Fruit fly (Drosophila melanogaster) whole organism, embryonic: ENCODE measurements around the gene tai.
A peak's percentile ranks its signal among the peaks of the same experiment; 100 is the strongest.

Source experiments
- BEAF-32 ChIP-seq: fragments of 200-800 bp; sonication (Bioruptor generic); optimal IDR thresholded peaks from 3 replicates; lab custom pipeline; 2017; ENCODE audit warnings: missing biosample characterization, missing genetic modification characterization, mild to moderate bottlenecking, moderate library complexity, missing genetic modification reagents
- BtbVII ChIP-seq: fragments of 200-800 bp; sonication (Bioruptor generic); optimal IDR thresholded peaks from 3 replicates; lab custom pipeline; 2017; ENCODE audit warnings: missing biosample characterization, mild to moderate bottlenecking, missing genetic modification characterization
- CG10431 ChIP-seq: fragments of 200-800 bp; sonication (Bioruptor generic); optimal IDR thresholded peaks from 3 replicates; lab custom pipeline; 2018; ENCODE audit warnings: missing biosample characterization, mild to moderate bottlenecking, missing genetic modification characterization
- CG11085 ChIP-seq: fragments of 200-800 bp; sonication (Bioruptor generic); IDR thresholded peaks from 2 replicates; pipeline ENCODE4 v1.3.6; 2022; ENCODE audit warnings: missing biosample characterization, missing genetic modification characterization
- CG11696 ChIP-seq: fragments of 200-800 bp; sonication (Bioruptor generic); IDR thresholded peaks from 2 replicates; pipeline ENCODE4 v1.3.6; 2022; ENCODE audit warnings: missing biosample characterization, missing genetic modification characterization
- CG14860 ChIP-seq: fragments of 200-800 bp; sonication (Bioruptor generic); IDR thresholded peaks from 3 replicates; pipeline ENCODE4 v1.3.6; 2022; ENCODE audit warnings: missing biosample characterization, missing genetic modification characterization; ENCODE audit not compliant: partially characterized antibody
- CG15479 ChIP-seq: fragments of 200-800 bp; sonication (Bioruptor generic); optimal IDR thresholded peaks from 3 replicates; lab custom pipeline; 2019; ENCODE audit warnings: missing biosample characterization, mild to moderate bottlenecking, missing genetic modification characterization, moderate library complexity
- CG1602 ChIP-seq: fragments of 200-800 bp; sonication (Bioruptor generic); optimal IDR thresholded peaks from 3 replicates; lab custom pipeline; 2016; ENCODE audit warnings: missing biosample characterization, missing genetic modification characterization
- CG16779 ChIP-seq: fragments of 200-800 bp; sonication (Bioruptor generic); IDR thresholded peaks from 2 replicates; pipeline ENCODE4 v1.3.6; 2022; ENCODE audit warnings: missing biosample characterization, missing genetic modification characterization
- CG2678 ChIP-seq: fragments of 200-800 bp; sonication (Bioruptor generic); optimal IDR thresholded peaks from 3 replicates; lab custom pipeline; 2019; ENCODE audit warnings: missing biosample characterization, mild to moderate bottlenecking, missing genetic modification characterization, moderate library complexity
- CG2712 ChIP-seq: fragments of 200-800 bp; optimal IDR thresholded peaks from 3 replicates; lab custom pipeline; 2019; ENCODE audit warnings: missing biosample characterization, mild to moderate bottlenecking, missing genetic modification characterization, moderate library complexity
- CG34422 ChIP-seq: fragments of 200-800 bp; sonication (Bioruptor generic); IDR thresholded peaks from 3 replicates; pipeline ENCODE4 v1.3.6; 2022; ENCODE audit warnings: missing biosample characterization, missing genetic modification characterization
- CG3726 ChIP-seq: fragments of 200-800 bp; sonication (Bioruptor generic); IDR thresholded peaks from 3 replicates; pipeline ENCODE4, ENCODE4 v1.3.6; 2022; ENCODE audit warnings: missing biosample characterization, missing genetic modification characterization
- CG42726 ChIP-seq: fragments of 200-800 bp; sonication (Bioruptor generic); IDR thresholded peaks from 2 replicates; pipeline ENCODE4 v1.3.6; 2022; ENCODE audit warnings: missing biosample characterization, missing genetic modification characterization; ENCODE audit not compliant: partially characterized antibody
- CG9437 ChIP-seq: fragments of 200-800 bp; sonication (Bioruptor generic); optimal IDR thresholded peaks from 2 replicates; lab custom pipeline; 2018; ENCODE audit warnings: missing biosample characterization, mild to moderate bottlenecking, missing genetic modification characterization
- Dbx ChIP-seq: fragments of 200-800 bp; sonication (Bioruptor generic); IDR thresholded peaks from 3 replicates; pipeline ENCODE4 v1.3.6; 2022; ENCODE audit warnings: missing biosample characterization, missing genetic modification characterization
- Drgx ChIP-seq: fragments of 200-800 bp; sonication (Bioruptor generic); IDR thresholded peaks from 2 replicates; pipeline ENCODE4 v1.3.6; 2022; ENCODE audit warnings: missing biosample characterization, missing genetic modification characterization
- GATAe ChIP-seq: fragments of 200-800 bp; sonication (Bioruptor generic); conservative IDR thresholded peaks from 2 replicates; pipeline ENCODE4 v1.3.6; 2022; ENCODE audit warnings: missing biosample characterization, missing genetic modification characterization
- HLH3B ChIP-seq: fragments of 200-800 bp; sonication (Bioruptor generic); IDR thresholded peaks from 2 replicates; pipeline ENCODE4 v1.3.6; 2022; ENCODE audit warnings: missing biosample characterization, missing genetic modification characterization
- Hey ChIP-seq: fragments of 200-800 bp; sonication (Bioruptor generic); optimal IDR thresholded peaks from 3 replicates; lab custom pipeline; 2018; ENCODE audit warnings: missing biosample characterization, mild to moderate bottlenecking, missing genetic modification characterization
- Hr78 ChIP-seq, 2 experiments: fragments of 200-800 bp in 1 of 2; fragments of >200 bp in 1 of 2; sonication (Bioruptor generic) in 1 of 2; optimal IDR thresholded peaks; 2 replicates each; lab custom pipeline; 2017 to 2019; ENCODE audit warnings: missing biosample characterization in 2 of 2, missing genetic modification characterization in 2 of 2, mild to moderate bottlenecking in 1 of 2, moderate library complexity in 1 of 2
- Myb ChIP-seq: fragments of 200-800 bp; sonication (Bioruptor generic); optimal IDR thresholded peaks from 2 replicates; lab custom pipeline; 2016; ENCODE audit warnings: missing biosample characterization, missing genetic modification characterization
- NC2α ChIP-seq: fragments of 200-800 bp; sonication (Bioruptor generic); optimal IDR thresholded peaks from 2 replicates; lab custom pipeline; 2016; ENCODE audit warnings: missing biosample characterization, missing genetic modification characterization
- NfI ChIP-seq: fragments of 200-800 bp; sonication (Bioruptor generic); optimal IDR thresholded peaks from 3 replicates; lab custom pipeline; 2018; ENCODE audit warnings: missing biosample characterization, mild to moderate bottlenecking, missing genetic modification characterization, moderate library complexity
- Oaz ChIP-seq: fragments of 200-800 bp; sonication (Bioruptor generic); IDR thresholded peaks from 2 replicates; pipeline ENCODE4 v1.3.6; 2022; ENCODE audit warnings: missing biosample characterization, missing genetic modification characterization
- Sox100B ChIP-seq: fragments of 200-800 bp; sonication (Bioruptor generic); optimal IDR thresholded peaks from 3 replicates; lab custom pipeline; 2018; ENCODE audit warnings: missing biosample characterization, mild to moderate bottlenecking, missing genetic modification characterization
- ase ChIP-seq: fragments of 200-800 bp; sonication (Bioruptor generic); IDR thresholded peaks from 3 replicates; pipeline ENCODE4 v1.3.6; 2022; ENCODE audit warnings: missing biosample characterization, missing genetic modification characterization
- bcd ChIP-seq: fragments of 200-800 bp; sonication (Bioruptor generic); optimal IDR thresholded peaks from 2 replicates; lab custom pipeline; 2017; ENCODE audit warnings: missing biosample characterization, mild to moderate bottlenecking, missing genetic modification characterization
- bigmax ChIP-seq: fragments of 200-800 bp; sonication (Bioruptor generic); optimal IDR thresholded peaks from 2 replicates; lab custom pipeline; 2018; ENCODE audit warnings: missing biosample characterization, mild to moderate bottlenecking, missing genetic modification characterization
- cas ChIP-seq: fragments of 200-800 bp; sonication (Bioruptor generic); IDR thresholded peaks from 2 replicates; pipeline ENCODE4 v1.3.6; 2022; ENCODE audit warnings: missing biosample characterization, missing genetic modification characterization
- chn ChIP-seq: fragments of 200-800 bp; sonication (Bioruptor generic); optimal IDR thresholded peaks from 2 replicates; lab custom pipeline; 2016; ENCODE audit warnings: missing biosample characterization, missing genetic modification characterization
- en ChIP-seq: fragments of 200-800 bp; sonication (Bioruptor generic); optimal IDR thresholded peaks from 2 replicates; lab custom pipeline; 2016; ENCODE audit warnings: missing biosample characterization, missing genetic modification characterization
- esg ChIP-seq: fragments of 200-800 bp; sonication (Bioruptor generic); conservative IDR thresholded peaks from 2 replicates; pipeline ENCODE4 v1.3.6; 2022; ENCODE audit warnings: missing biosample characterization, missing genetic modification characterization
- exex ChIP-seq: fragments of 200-800 bp; sonication (Bioruptor generic); optimal IDR thresholded peaks from 4 replicates; lab custom pipeline; 2018; ENCODE audit warnings: missing biosample characterization, mild to moderate bottlenecking, missing genetic modification characterization, moderate library complexity
- fd3F ChIP-seq: fragments of 200-800 bp; sonication (Bioruptor generic); optimal IDR thresholded peaks from 2 replicates; lab custom pipeline; 2018; ENCODE audit warnings: missing biosample characterization, mild to moderate bottlenecking, missing genetic modification characterization, moderate library complexity
- grn ChIP-seq: fragments of 200-800 bp; sonication (Bioruptor generic); optimal IDR thresholded peaks from 3 replicates; lab custom pipeline; 2017; ENCODE audit warnings: missing biosample characterization, missing genetic modification characterization
- hb ChIP-seq: fragments of 200-800 bp; sonication (Bioruptor generic); IDR thresholded peaks from 3 replicates; pipeline ENCODE4 v1.3.6; 2022; ENCODE audit warnings: missing biosample characterization, missing genetic modification characterization; ENCODE audit not compliant: partially characterized antibody
- hkb ChIP-seq, 2 experiments: fragments of 200-800 bp in 1 of 2; fragments of >200 bp in 1 of 2; sonication (Bioruptor generic) in 1 of 2; IDR thresholded peaks in 1 of 2; optimal IDR thresholded peaks in 1 of 2; 2 replicates each; pipeline versions ENCODE4 v1.3.6 to Lab custom; 2017 to 2022; ENCODE audit warnings: missing biosample characterization in 1 of 2, missing genetic modification characterization in 1 of 2
- jigr1 ChIP-seq: fragments of 200-800 bp; sonication (Bioruptor generic); IDR thresholded peaks from 3 replicates; pipeline ENCODE4 v1.3.6; 2022; ENCODE audit warnings: missing biosample characterization, missing genetic modification characterization
- luna ChIP-seq: fragments of 200-800 bp; sonication (Bioruptor generic); optimal IDR thresholded peaks from 2 replicates; lab custom pipeline; 2016; ENCODE audit warnings: missing biosample characterization, missing genetic modification characterization
- maf-S ChIP-seq: fragments of 200-800 bp; sonication (Bioruptor generic); optimal IDR thresholded peaks from 2 replicates; lab custom pipeline; 2016; ENCODE audit warnings: missing biosample characterization, missing genetic modification characterization
- pzg ChIP-seq: fragments of 200-800 bp; sonication (Bioruptor generic); optimal IDR thresholded peaks from 3 replicates; lab custom pipeline; 2018; ENCODE audit warnings: missing biosample characterization, mild to moderate bottlenecking, missing genetic modification characterization, moderate library complexity
- sens ChIP-seq: fragments of 200-800 bp; sonication (Bioruptor generic); peaks from one replicate; lab custom pipeline; 2016; ENCODE audit warnings: missing biosample characterization, missing genetic modification characterization
- slou ChIP-seq: fragments of 200-800 bp; sonication (Bioruptor generic); optimal IDR thresholded peaks from 3 replicates; lab custom pipeline; 2016; ENCODE audit warnings: missing biosample characterization, missing genetic modification characterization
- sna ChIP-seq: fragments of 200-800 bp; sonication (Bioruptor generic); IDR thresholded peaks from 2 replicates; pipeline ENCODE4 v1.3.6; 2022; ENCODE audit warnings: missing biosample characterization, missing genetic modification characterization; ENCODE audit not compliant: partially characterized antibody
- sug ChIP-seq: fragments of 200-800 bp; optimal IDR thresholded peaks from 2 replicates; lab custom pipeline; 2019; ENCODE audit warnings: missing biosample characterization, mild to moderate bottlenecking, missing genetic modification characterization, moderate library complexity
- tgo ChIP-seq: fragments of 200-800 bp; sonication (Bioruptor generic); IDR thresholded peaks from 3 replicates; pipeline ENCODE4 v1.3.6; 2022; ENCODE audit warnings: missing biosample characterization, missing genetic modification characterization
- ttk ChIP-seq: fragments of 200-800 bp; sonication (Bioruptor generic); IDR thresholded peaks from 2 replicates; pipeline ENCODE4 v2.1.2; 2022; ENCODE audit warnings: missing biosample characterization, missing genetic modification characterization
- unc-4 ChIP-seq: fragments of 200-800 bp; sonication (Bioruptor generic); IDR thresholded peaks from 2 replicates; pipeline ENCODE4 v1.3.6; 2022; ENCODE audit warnings: missing biosample characterization, missing genetic modification characterization; ENCODE audit not compliant: partially characterized antibody

The tai gene

dm6 chr2L:9166399-9166980, at the start of gene tai, which contains the start of gene CG9586 (continued):
- TF ChIP-seq BtbVII (GFP tag; lab: Kevin White, UChicago) (peak; percentile 46), jigr1 (no peak), CG3726 (GFP tag; lab: Robert Waterston, UW) (no peak), CG9437 (peak; percentile 38), Hey (peak; percentile 24), NfI (peak; percentile 76), HLH3B (peak; percentile 76), CG16779 (no peak), unc-4 (0 out of 2 replicates have a peak, but pooled peaks have one; percentile 46), BEAF-32 (GFP tag; lab: Kevin White, UChicago) (peak; percentile 36), sug (tag; lab: Kevin White, UChicago) (peak; percentile 78), GATAe (no peak; the same call in 1 of the 2 replicates), hb (GFP tag; lab: Robert Waterston, UW) (no peak), CG42726 (GFP tag; lab: Robert Waterston, UW) (no peak), luna (GFP tag; lab: Kevin White, UChicago) (no peak), slou (GFP tag; lab: Kevin White, UChicago) (peak; percentile 75), CG14860 (GFP tag; lab: Robert Waterston, UW) (no peak), CG15479 (GFP tag; lab: Kevin White, UChicago) (no peak), en (GFP tag; lab: Kevin White, UChicago) (no peak), NC2α (GFP tag; lab: Kevin White, UChicago) (no peak), CG1602 (GFP tag; lab: Kevin White, UChicago) (peak; percentile 89), pzg (GFP tag; lab: Kevin White, UChicago) (peak; percentile 75), sna (GFP tag; lab: Robert Waterston, UW) (no peak), CG2712 (tag; lab: Kevin White, UChicago) (peak; percentile 90), hkb (optimal IDR thresholded peaks at IDR 0.05; lab: Kevin White, UChicago) (peak; percentile 35), hkb (GFP tag; IDR thresholded peaks at IDR 0.05; lab: Robert Waterston, UW) (peak; percentile 76), ttk (GFP tag; lab: Robert Waterston, UW) (peak; percentile 59; the same call in 1 of the 2 replicates), maf-S (GFP tag; lab: Kevin White, UChicago) (peak; percentile 5), CG2678 (tag; lab: Kevin White, UChicago) (peak; percentile 84), grn (no peak), Sox100B (GFP tag; lab: Kevin White, UChicago) (peak; percentile 80), CG11696 (GFP tag; lab: Robert Waterston, UW) (peak; percentile 66), CG11085 (GFP tag; lab: Robert Waterston, UW) (peak; percentile 64; the same call in 1 of the 2 replicates), ase (GFP tag; lab: Robert Waterston, UW) (peak; percentile 83), CG34422 (peak; percentile 88), bigmax (no peak), Myb (GFP tag; lab: Kevin White, UChicago) (no peak), chn (GFP tag; lab: Kevin White, UChicago) (peak; percentile 69), tgo (peak; percentile 86), esg (GFP tag; lab: Robert Waterston, UW) (peak; percentile 64), Dbx (peak; percentile 74), bcd (peak; percentile 80), cas (peak; percentile 45; the same call in 1 of the 2 replicates), sens (GFP tag; lab: Kevin White, UChicago) (peak; percentile 84), fd3F (GFP tag; lab: Kevin White, UChicago) (peak; percentile 63), Drgx (peak; percentile 64), exex (tag; lab: Kevin White, UChicago) (peak; percentile 35), CG10431 (GFP tag; lab: Kevin White, UChicago) (peak; percentile 5), Hr78 (GFP tag; optimal IDR thresholded peaks at IDR 0.05; lab: Kevin White, UChicago) (no peak), Oaz (no peak)
